Fruit fly (Drosophila melanogaster) whole organism, embryonic: ENCODE data around the gene CG7607.

Experiments used
- Aef1 ChIP-seq: fragments of 200-800 bp; sonication (Bioruptor generic); IDR thresholded peaks from 3 replicates; pipeline ENCODE4 v1.3.6; 2022; ENCODE audit warnings: missing biosample characterization, missing genetic modification characterization
- Asciz ChIP-seq: fragments of 200-800 bp; sonication (Bioruptor generic); optimal IDR thresholded peaks from 2 replicates; lab custom pipeline; 2017; ENCODE audit warnings: missing biosample characterization, mild to moderate bottlenecking, missing genetic modification characterization, missing genetic modification reagents
- B-H1 ChIP-seq: fragments of 200-800 bp; sonication (Bioruptor generic); IDR thresholded peaks from 3 replicates; pipeline ENCODE4 v1.3.6; 2022; ENCODE audit warnings: missing biosample characterization, missing genetic modification characterization
- Bdp1 ChIP-seq: fragments of 200-800 bp; sonication (Bioruptor generic); optimal IDR thresholded peaks from 3 replicates; lab custom pipeline; 2016; ENCODE audit warnings: missing biosample characterization, missing genetic modification characterization
- CG10209 ChIP-seq: fragments of 200-800 bp; sonication (Bioruptor generic); optimal IDR thresholded peaks from 3 replicates; lab custom pipeline; 2017; ENCODE audit warnings: missing biosample characterization, mild to moderate bottlenecking, missing genetic modification characterization, missing genetic modification reagents
- CG10959 ChIP-seq: fragments of 200-800 bp; sonication (Bioruptor generic); IDR thresholded peaks from 2 replicates; pipeline ENCODE4 v1.3.6; 2022; ENCODE audit warnings: missing biosample characterization, missing genetic modification characterization
- CG12659 ChIP-seq: fragments of 200-800 bp; sonication (Bioruptor generic); optimal IDR thresholded peaks from 3 replicates; lab custom pipeline; 2017; ENCODE audit warnings: mild to moderate bottlenecking, missing biosample characterization, missing genetic modification reagents, missing genetic modification characterization
- CG13894 ChIP-seq: fragments of 200-800 bp; sonication (Bioruptor generic); optimal IDR thresholded peaks from 3 replicates; lab custom pipeline; 2018; ENCODE audit warnings: missing biosample characterization, mild to moderate bottlenecking, missing genetic modification characterization, moderate library complexity
- CG14965 ChIP-seq: fragments of 200-800 bp; sonication (Bioruptor generic); optimal IDR thresholded peaks from 2 replicates; lab custom pipeline; 2016; ENCODE audit warnings: missing biosample characterization, missing genetic modification characterization, borderline replicate concordance
- CG15479 ChIP-seq: fragments of 200-800 bp; sonication (Bioruptor generic); optimal IDR thresholded peaks from 3 replicates; lab custom pipeline; 2019; ENCODE audit warnings: missing biosample characterization, mild to moderate bottlenecking, missing genetic modification characterization, moderate library complexity
- CG17612 ChIP-seq: fragments of 200-800 bp; sonication (Bioruptor generic); IDR thresholded peaks from 2 replicates; pipeline ENCODE4 v1.3.6; 2022; ENCODE audit warnings: missing biosample characterization, missing genetic modification characterization
- CG2889 ChIP-seq: fragments of 200-800 bp; sonication (Bioruptor generic); IDR thresholded peaks from 3 replicates; pipeline ENCODE4 v1.3.6; 2022; ENCODE audit warnings: missing biosample characterization, missing genetic modification characterization
- CG3065 ChIP-seq: fragments of 200-800 bp; sonication (Bioruptor generic); optimal IDR thresholded peaks from 2 replicates; lab custom pipeline; 2016; ENCODE audit warnings: missing biosample characterization, missing genetic modification characterization
- CG33557 ChIP-seq: fragments of 200-800 bp; sonication (Bioruptor generic); optimal IDR thresholded peaks from 2 replicates; lab custom pipeline; 2019; ENCODE audit warnings: missing biosample characterization, mild to moderate bottlenecking, missing genetic modification characterization, moderate library complexity
- CG34224 ChIP-seq: fragments of 200-800 bp; sonication (Bioruptor generic); IDR thresholded peaks from 3 replicates; pipeline ENCODE4 v1.3.6; 2022; ENCODE audit warnings: missing biosample characterization, missing genetic modification characterization; ENCODE audit not compliant: partially characterized antibody
- CG3726 ChIP-seq: fragments of 200-800 bp; sonication (Bioruptor generic); IDR thresholded peaks from 3 replicates; pipeline ENCODE4, ENCODE4 v1.3.6; 2022; ENCODE audit warnings: missing biosample characterization, missing genetic modification characterization
- CG4360 ChIP-seq: fragments of 200-800 bp; sonication (Bioruptor generic); IDR thresholded peaks from 2 replicates; pipeline ENCODE4 v1.3.6; 2022; ENCODE audit warnings: missing biosample characterization, missing genetic modification characterization
- CG43689 ChIP-seq: fragments of 200-800 bp; sonication (Bioruptor generic); IDR thresholded peaks from 2 replicates; pipeline ENCODE4 v1.3.6; 2022; ENCODE audit warnings: missing biosample characterization, missing genetic modification characterization
- CG4854 ChIP-seq: fragments of 200-800 bp; sonication (Bioruptor generic); optimal IDR thresholded peaks from 2 replicates; lab custom pipeline; 2016; ENCODE audit warnings: missing biosample characterization, missing genetic modification characterization, inconsistent platforms
- CG7963 ChIP-seq: fragments of 200-800 bp; sonication (Bioruptor generic); IDR thresholded peaks from 3 replicates; pipeline ENCODE4 v1.3.6; 2022; ENCODE audit warnings: missing biosample characterization, missing genetic modification characterization; ENCODE audit not compliant: partially characterized antibody
- CG9437 ChIP-seq: fragments of 200-800 bp; sonication (Bioruptor generic); optimal IDR thresholded peaks from 2 replicates; lab custom pipeline; 2018; ENCODE audit warnings: missing biosample characterization, mild to moderate bottlenecking, missing genetic modification characterization
- CG9876 ChIP-seq: fragments of 200-800 bp; sonication (Bioruptor generic); optimal IDR thresholded peaks from 2 replicates; lab custom pipeline; 2016; ENCODE audit warnings: missing biosample characterization, missing genetic modification characterization
- CHES-1-like ChIP-seq: fragments of 200-800 bp; sonication (Bioruptor generic); optimal IDR thresholded peaks from 2 replicates; lab custom pipeline; 2016; ENCODE audit warnings: missing biosample characterization, missing genetic modification characterization
- CrebB ChIP-seq: fragments of 200-800 bp; sonication (Bioruptor generic); optimal IDR thresholded peaks from 3 replicates; lab custom pipeline; 2018; ENCODE audit warnings: missing biosample characterization, mild to moderate bottlenecking, missing genetic modification characterization
- Dad ChIP-seq: fragments of 200-800 bp; sonication (Bioruptor generic); optimal IDR thresholded peaks from 3 replicates; lab custom pipeline; 2016; ENCODE audit warnings: missing biosample characterization, missing genetic modification characterization
- Dref ChIP-seq: fragments of 200-800 bp; sonication (Bioruptor generic); IDR thresholded peaks from 2 replicates; pipeline ENCODE4 v1.3.6; 2022; ENCODE audit warnings: missing biosample characterization, missing genetic modification characterization
- Drgx ChIP-seq: fragments of 200-800 bp; sonication (Bioruptor generic); IDR thresholded peaks from 2 replicates; pipeline ENCODE4 v1.3.6; 2022; ENCODE audit warnings: missing biosample characterization, missing genetic modification characterization
- Eip74EF ChIP-seq, 2 experiments: fragments of 200-800 bp in 1 of 2; fragments of >200 bp in 1 of 2; sonication (Bioruptor generic) in 1 of 2; optimal IDR thresholded peaks; 2 replicates each; lab custom pipeline; 2017 to 2019; ENCODE audit warnings: missing biosample characterization in 2 of 2, missing genetic modification characterization in 2 of 2, mild to moderate bottlenecking in 1 of 2, moderate library complexity in 1 of 2
- Gsc ChIP-seq: fragments of 200-800 bp; sonication (Bioruptor generic); IDR thresholded peaks from 2 replicates; pipeline ENCODE4 v1.3.6; 2022; ENCODE audit warnings: missing biosample characterization, missing genetic modification characterization
- Gug ChIP-seq: fragments of 200-800 bp; sonication (Bioruptor generic); IDR thresholded peaks from 4 replicates; pipeline ENCODE4 v1.3.6; 2022; ENCODE audit warnings: missing biosample characterization, missing genetic modification characterization
- H15 ChIP-seq: fragments of 200-800 bp; sonication (Bioruptor generic); IDR thresholded peaks from 3 replicates; pipeline ENCODE4 v1.3.6; 2022; ENCODE audit warnings: missing biosample characterization, missing genetic modification characterization
- Hr3 ChIP-seq: fragments of 200-800 bp; sonication (Bioruptor generic); optimal IDR thresholded peaks from 3 replicates; lab custom pipeline; 2016; ENCODE audit warnings: missing biosample characterization, missing genetic modification characterization
- NC2β ChIP-seq: fragments of 200-800 bp; sonication (Bioruptor generic); optimal IDR thresholded peaks from 2 replicates; lab custom pipeline; 2016; ENCODE audit warnings: missing biosample characterization, missing genetic modification characterization
- Ravus ChIP-seq: fragments of 200-800 bp; sonication (Bioruptor generic); IDR thresholded peaks from 2 replicates; pipeline ENCODE4 v1.3.6; 2022; ENCODE audit warnings: missing biosample characterization, missing genetic modification characterization
- YL-1 ChIP-seq: fragments of 200-800 bp; sonication (Bioruptor generic); optimal IDR thresholded peaks from 3 replicates; lab custom pipeline; 2017; ENCODE audit warnings: missing biosample characterization, mild to moderate bottlenecking, missing genetic modification characterization
- bcd ChIP-seq: fragments of 200-800 bp; sonication (Bioruptor generic); optimal IDR thresholded peaks from 2 replicates; lab custom pipeline; 2017; ENCODE audit warnings: missing biosample characterization, mild to moderate bottlenecking, missing genetic modification characterization
- cg ChIP-seq: fragments of 200-800 bp; sonication (Bioruptor generic); optimal IDR thresholded peaks from 3 replicates; lab custom pipeline; 2019; ENCODE audit warnings: missing biosample characterization, mild to moderate bottlenecking, missing genetic modification characterization, moderate library complexity
- fd96Cb ChIP-seq: fragments of 200-800 bp; sonication (Bioruptor generic); optimal IDR thresholded peaks from 2 replicates; lab custom pipeline; 2018; ENCODE audit warnings: missing biosample characterization, mild to moderate bottlenecking, missing genetic modification characterization, moderate library complexity
- h ChIP-seq: fragments of >200 bp; optimal IDR thresholded peaks from 2 replicates; lab custom pipeline; 2017
- lola ChIP-seq, 3 experiments: fragments of >200 bp in 2 of 3; fragments of 200-800 bp in 1 of 3; sonication (Bioruptor generic) in 1 of 3; optimal IDR thresholded peaks; 2 replicates each; lab custom pipeline; 2017 to 2019; ENCODE audit warnings: missing biosample characterization in 3 of 3, missing genetic modification characterization in 3 of 3, mild to moderate bottlenecking in 1 of 3, moderate library complexity in 1 of 3
- seq ChIP-seq: fragments of 200-800 bp; sonication (Bioruptor generic); IDR thresholded peaks from 2 replicates; pipeline ENCODE4 v1.3.6; 2022; ENCODE audit warnings: missing biosample characterization, missing genetic modification characterization
- sna ChIP-seq: fragments of 200-800 bp; sonication (Bioruptor generic); IDR thresholded peaks from 2 replicates; pipeline ENCODE4 v1.3.6; 2022; ENCODE audit warnings: missing biosample characterization, missing genetic modification characterization; ENCODE audit not compliant: partially characterized antibody

Gene CG7607

dm6 chr3L:11246046-11246887, 46.8 kb downstream of the CG7607 start (continued):
- TF ChIP-seq CG3065 (no peak), CHES-1-like (GFP tag; lab: Kevin White, UChicago) (peak; percentile 45), CG2889 (GFP tag; lab: Robert Waterston, UW) (no peak), CG14965 (no peak), Gsc (GFP tag; lab: Robert Waterston, UW) (no peak), fd96Cb (tag; lab: Kevin White, UChicago) (peak; percentile 24), CG12659 (GFP tag; lab: Kevin White, UChicago) (no peak), Ravus (GFP tag; lab: Robert Waterston, UW) (no peak), CG4854 (GFP tag; lab: Kevin White, UChicago) (no peak), Aef1 (GFP tag; lab: Robert Waterston, UW) (peak; percentile 53), bcd (GFP tag; lab: Kevin White, UChicago) (no peak), lola (GFP tag; optimal IDR thresholded peaks at IDR 0.05; lab: Kevin White, UChicago) (no peak), Drgx (GFP tag; lab: Robert Waterston, UW) (peak; percentile 98), CG3726 (no peak), sna (GFP tag; lab: Robert Waterston, UW) (0 out of 2 replicates have a peak, but pooled peaks have one; percentile 61), CG9876 (GFP tag; lab: Kevin White, UChicago) (peak; percentile 14), CG15479 (peak; percentile 62), B-H1 (no peak), NC2β (GFP tag; lab: Kevin White, UChicago) (peak; percentile 36), CG43689 (GFP tag; lab: Robert Waterston, UW) (no peak), Gug (GFP tag; lab: Robert Waterston, UW) (no peak; the same call in 3 of the 4 replicates), CG10209 (GFP tag; lab: Kevin White, UChicago) (peak; percentile 19), seq (GFP tag; lab: Robert Waterston, UW) (no peak), Dref (GFP tag; lab: Robert Waterston, UW) (no peak), cg (GFP tag; lab: Kevin White, UChicago) (peak; percentile 96), CG10959 (GFP tag; lab: Robert Waterston, UW) (no peak), CG17612 (no peak), Bdp1 (GFP tag; lab: Kevin White, UChicago) (no peak), CG13894 (tag; lab: Kevin White, UChicago) (peak; percentile 1), CG34224 (GFP tag; lab: Robert Waterston, UW) (0 out of 3 replicates have a peak, but pooled peaks have one; percentile 44), H15 (GFP tag; lab: Robert Waterston, UW) (no peak), Asciz (GFP tag; lab: Kevin White, UChicago) (no peak), Hr3 (GFP tag; lab: Kevin White, UChicago) (no peak), YL-1 (no peak), CG33557 (peak; percentile 43), CG4360 (GFP tag; lab: Robert Waterston, UW) (peak; percentile 100), CG7963 (GFP tag; lab: Robert Waterston, UW) (no peak), CrebB (no peak), Eip74EF (GFP tag; optimal IDR thresholded peaks at IDR 0.05; lab: Kevin White, UChicago) (no peak), h (no peak), Dad (no peak), CG9437 (GFP tag; lab: Kevin White, UChicago) (no peak)
